Worm (Caenorhabditis elegans) whole organism, L3 larva: Measurements from ENCODE around the gene nas-13.

ENCODE experiments used
- ZK546.5 ChIP-seq: sonication (generic microtip); optimal IDR thresholded peaks from 2 replicates; lab custom pipeline; 2017; ENCODE audit warnings: missing biosample characterization, missing genetic modification characterization
- aly-2 ChIP-seq: fragments of 150-350 bp; optimal IDR thresholded peaks from 2 replicates; lab custom pipeline; 2014; ENCODE audit warnings: missing biosample characterization, missing genetic modification characterization
- ceh-16 ChIP-seq: sonication (generic microtip); optimal IDR thresholded peaks from 2 replicates; lab custom pipeline; 2017; ENCODE audit warnings: missing biosample characterization, missing genetic modification characterization
- ceh-28 ChIP-seq: fragments of 150-350 bp; optimal IDR thresholded peaks from 2 replicates; lab custom pipeline; 2014; ENCODE audit warnings: missing biosample characterization, missing genetic modification reagents, missing genetic modification characterization
- ceh-9 ChIP-seq: sonication (generic microtip); optimal IDR thresholded peaks from 2 replicates; lab custom pipeline; 2018; ENCODE audit warnings: missing biosample characterization, missing genetic modification characterization
- daf-12 ChIP-seq: fragments of 150-350 bp; optimal IDR thresholded peaks from 2 replicates; lab custom pipeline; 2014; ENCODE audit warnings: missing biosample characterization, missing genetic modification reagents, missing genetic modification characterization
- elt-2 ChIP-seq: sonication (generic microtip); optimal IDR thresholded peaks from 2 replicates; lab custom pipeline; 2016; ENCODE audit warnings: missing genetic modification reagents, mild to moderate bottlenecking, missing genetic modification characterization, missing compliant biosample characterization
- eor-1 ChIP-seq, 2 experiments: fragments of 150-350 bp; optimal IDR thresholded peaks; 2 replicates each; lab custom pipeline; 2014 to 2018; ENCODE audit warnings: missing biosample characterization in 2 of 2, missing genetic modification characterization in 2 of 2
- fkh-10 ChIP-seq: sonication (generic microtip); optimal IDR thresholded peaks from 2 replicates; lab custom pipeline; 2017; ENCODE audit warnings: missing biosample characterization, missing genetic modification reagents, missing genetic modification characterization
- fkh-2 ChIP-seq: fragments of 150-350 bp; optimal IDR thresholded peaks from 2 replicates; lab custom pipeline; 2014; ENCODE audit warnings: missing biosample characterization, missing genetic modification reagents, missing genetic modification characterization
- fos-1 ChIP-seq: fragments of 150-350 bp; optimal IDR thresholded peaks from 2 replicates; lab custom pipeline; 2014; ENCODE audit warnings: missing biosample characterization, missing genetic modification characterization
- hmg-11 ChIP-seq: sonication (generic microtip); optimal IDR thresholded peaks from 2 replicates; lab custom pipeline; 2016; ENCODE audit warnings: missing genetic modification characterization, missing compliant biosample characterization
- jun-1 ChIP-seq: fragments of 150-350 bp; optimal IDR thresholded peaks from 2 replicates; lab custom pipeline; 2014; ENCODE audit warnings: missing biosample characterization, missing genetic modification reagents, missing genetic modification characterization
- lin-15B ChIP-seq: fragments of 150-350 bp; optimal IDR thresholded peaks from 2 replicates; lab custom pipeline; 2014; ENCODE audit warnings: missing biosample characterization, missing genetic modification characterization
- lin-39 ChIP-seq: fragments of 150-350 bp; optimal IDR thresholded peaks from 2 replicates; lab custom pipeline; 2018; ENCODE audit warnings: missing biosample characterization, missing genetic modification reagents, missing genetic modification characterization
- mdl-1 ChIP-seq: fragments of 150-350 bp; optimal IDR thresholded peaks from 2 replicates; lab custom pipeline; 2014; ENCODE audit warnings: missing biosample characterization, missing genetic modification characterization
- nfya-1 ChIP-seq: sonication (generic microtip); optimal IDR thresholded peaks from 2 replicates; lab custom pipeline; 2017; ENCODE audit warnings: missing genetic modification characterization, mild to moderate bottlenecking, missing compliant biosample characterization, antibody characterized with exemption, moderate library complexity; ENCODE audit not compliant: insufficient read depth
- nhr-11 ChIP-seq: fragments of 150-350 bp; optimal IDR thresholded peaks from 2 replicates; lab custom pipeline; 2014; ENCODE audit warnings: missing biosample characterization, missing genetic modification characterization
- nhr-23 ChIP-seq: fragments of 150-350 bp; optimal IDR thresholded peaks from 2 replicates; lab custom pipeline; 2014; ENCODE audit warnings: missing biosample characterization, missing genetic modification reagents, missing genetic modification characterization
- nhr-25 ChIP-seq: sonication (generic microtip); optimal IDR thresholded peaks from 2 replicates; lab custom pipeline; 2017; ENCODE audit warnings: missing biosample characterization, missing genetic modification characterization
- nhr-76 ChIP-seq: fragments of 150-350 bp; sonication (generic microtip); optimal IDR thresholded peaks from 5 replicates; lab custom pipeline; 2014; ENCODE audit warnings: missing biosample characterization, missing genetic modification characterization
- nhr-77 ChIP-seq: fragments of 150-350 bp; optimal IDR thresholded peaks from 2 replicates; lab custom pipeline; 2014; ENCODE audit warnings: missing biosample characterization, missing genetic modification characterization
- pha-4 ChIP-seq: fragments of 150-350 bp; optimal IDR thresholded peaks from 2 replicates; lab custom pipeline; 2014; ENCODE audit warnings: missing biosample characterization, missing genetic modification reagents, missing genetic modification characterization
- pqm-1 ChIP-seq: fragments of 150-350 bp; optimal IDR thresholded peaks from 2 replicates; lab custom pipeline; 2017; ENCODE audit warnings: missing biosample characterization, missing genetic modification characterization, inconsistent platforms
- sea-2 ChIP-seq: fragments of 150-350 bp; sonication (generic microtip); optimal IDR thresholded peaks from 4 replicates; lab custom pipeline; 2014; ENCODE audit warnings: missing biosample characterization, missing genetic modification reagents, missing genetic modification characterization
- skn-1 ChIP-seq: fragments of 150-350 bp; optimal IDR thresholded peaks from 2 replicates; lab custom pipeline; 2014; ENCODE audit warnings: missing biosample characterization, missing genetic modification characterization
- snpc-4 ChIP-seq: fragments of 150-350 bp; optimal IDR thresholded peaks from 2 replicates; lab custom pipeline; 2014; ENCODE audit warnings: missing biosample characterization, missing genetic modification characterization
- tbx-2 ChIP-seq: sonication (generic microtip); optimal IDR thresholded peaks from 2 replicates; lab custom pipeline; 2016; ENCODE audit warnings: mild to moderate bottlenecking, missing genetic modification characterization, missing compliant biosample characterization
- unc-39 ChIP-seq: sonication (generic microtip); optimal IDR thresholded peaks from 4 replicates; lab custom pipeline; 2017; ENCODE audit warnings: missing biosample characterization, missing genetic modification characterization
- unc-62 ChIP-seq: fragments of 150-350 bp; sonication (generic microtip); optimal IDR thresholded peaks from 4 replicates; lab custom pipeline; 2014; ENCODE audit warnings: missing biosample characterization, missing genetic modification reagents, missing genetic modification characterization
- zag-1 ChIP-seq: fragments of 150-350 bp; optimal IDR thresholded peaks from 2 replicates; lab custom pipeline; 2014; ENCODE audit warnings: missing biosample characterization, missing genetic modification characterization

The nas-13 gene

DNA sequence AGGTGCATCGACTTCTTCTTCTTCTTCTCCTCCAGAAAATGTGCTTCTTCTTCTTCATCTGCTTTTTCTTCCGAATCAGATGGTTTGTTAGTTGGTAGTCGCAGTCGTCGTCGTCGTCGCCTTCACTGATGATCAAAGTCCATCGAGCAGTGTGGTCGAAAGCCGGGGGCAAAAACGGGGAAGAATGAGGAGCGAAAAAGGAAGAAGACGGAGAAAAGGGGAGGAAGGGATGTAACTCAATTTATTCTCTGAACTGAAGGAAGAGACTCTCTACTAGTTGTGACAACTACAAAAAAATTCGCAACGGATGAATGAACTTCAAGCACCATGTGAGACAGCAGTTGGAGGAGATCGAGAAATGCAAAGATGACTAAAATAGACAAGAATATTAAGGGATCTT is 32.3 kb downstream of the nas-13 start:
- TF ChIP-seq eor-1 (tag; optimal IDR thresholded peaks at IDR 0.05; lab: Kevin White, UChicago) (no peak), lin-15B (no peak), nhr-23 (tag; lab: Kevin White, UChicago) (no peak), daf-12 (tag; lab: Kevin White, UChicago) (no peak), nhr-25 (tag; lab: Kevin White, UChicago) (no peak), ceh-16 (tag; lab: Kevin White, UChicago) (no peak), mdl-1 (tag; lab: Kevin White, UChicago) (no peak), zag-1 (tag; lab: Kevin White, UChicago) (no peak), fkh-10 (GFP tag; lab: Kevin White, UChicago) (peak; percentile 39), nfya-1 (tag; lab: Kevin White, UChicago) (peak; percentile 26)

ce11 chrX:15392672-15393071 is 35.4 kb downstream of the nas-13 start:
- no peak for TF ChIP-seq nhr-77 (tag; lab: Kevin White, UChicago)
- peak; percentile 44 for TF ChIP-seq snpc-4 (tag; lab: Kevin White, UChicago)

- TF ChIP-seq hmg-11 (tag; lab: Kevin White, UChicago): no peak
- peak; percentile 79 for TF ChIP-seq nhr-11 (tag; lab: Kevin White, UChicago)
Observed at ce11 chrX:15389853-15390252, 38.2 kb downstream of the nas-13 start.

- peak; percentile 28 for TF ChIP-seq snpc-4 (tag; lab: Kevin White, UChicago)
- no peak for TF ChIP-seq skn-1 (tag; lab: Kevin White, UChicago)
- no peak for TF ChIP-seq ceh-9 (tag; lab: Kevin White, UChicago)
- no peak for TF ChIP-seq mdl-1 (tag; lab: Kevin White, UChicago)
Observed at ce11 chrX:15388259-15388658, 39.8 kb downstream of the nas-13 start.

ce11 chrX:15385807-15386349 is 42.2 kb downstream of the nas-13 start:
- no peak for TF ChIP-seq pha-4 (tag; lab: Kevin White, UChicago)
- peak; percentile 74 for TF ChIP-seq fkh-10 (GFP tag; lab: Kevin White, UChicago)
- TF ChIP-seq nhr-23 (tag; lab: Kevin White, UChicago): no peak
- TF ChIP-seq eor-1 (tag; optimal IDR thresholded peaks at IDR 0.05; lab: Kevin White, UChicago): no peak
- TF ChIP-seq fos-1 (tag; lab: Kevin White, UChicago): no peak
- no peak for TF ChIP-seq jun-1 (tag; lab: Kevin White, UChicago)
- TF ChIP-seq ZK546.5 (tag; lab: Kevin White, UChicago): no peak
- TF ChIP-seq lin-15B: no peak
- TF ChIP-seq snpc-4 (tag; lab: Kevin White, UChicago): peak; percentile 22
- TF ChIP-seq nfya-1 (tag; lab: Kevin White, UChicago): peak; percentile 40
- peak; percentile 55 for TF ChIP-seq hmg-11 (tag; lab: Kevin White, UChicago)
- peak; percentile 25 for TF ChIP-seq ceh-28 (tag; lab: Kevin White, UChicago)
- no peak for TF ChIP-seq daf-12 (tag; lab: Kevin White, UChicago)
- no peak for TF ChIP-seq aly-2
- no peak for TF ChIP-seq sea-2
- peak; percentile 31 for TF ChIP-seq zag-1 (tag; lab: Kevin White, UChicago)
- TF ChIP-seq pqm-1 (tag; lab: Kevin White, UChicago): no peak
- no peak for TF ChIP-seq elt-2 (tag; lab: Kevin White, UChicago)
- TF ChIP-seq tbx-2 (tag; lab: Kevin White, UChicago): peak; percentile 49
- peak; percentile 39 for TF ChIP-seq unc-62 (GFP tag; lab: Kevin White, UChicago)
- TF ChIP-seq lin-39 (tag; lab: Kevin White, UChicago): peak; percentile 72

- no peak for TF ChIP-seq nhr-76
- TF ChIP-seq fkh-2 (tag; lab: Kevin White, UChicago): no peak
- no peak for TF ChIP-seq ceh-28 (tag; lab: Kevin White, UChicago)
- no peak for TF ChIP-seq eor-1 (tag; optimal IDR thresholded peaks at IDR 0.05; lab: Kevin White, UChicago)
- TF ChIP-seq unc-39 (tag; lab: Kevin White, UChicago): no peak
- TF ChIP-seq zag-1 (tag; lab: Kevin White, UChicago): no peak
- no peak for TF ChIP-seq daf-12 (tag; lab: Kevin White, UChicago)
- TF ChIP-seq lin-39 (tag; lab: Kevin White, UChicago): no peak
- TF ChIP-seq mdl-1 (tag; lab: Kevin White, UChicago): no peak
Observed at ce11 chrX:15385379-15385778, 42.7 kb downstream of the nas-13 start.
